Worm (Caenorhabditis elegans) whole organism, midembryonic: Measurements from ENCODE around the gene K11H3.5.

Experiments
- T22C8.4 ChIP-seq: fragments of 200-800 bp; sonication (Bioruptor generic); IDR thresholded peaks from 2 replicates; pipeline ENCODE4 v1.3.6; 2022; ENCODE audit warnings: missing genetic modification characterization, missing compliant biosample characterization
- cog-1 ChIP-seq: sonication (generic microtip); optimal IDR thresholded peaks from 2 replicates; lab custom pipeline; 2016; ENCODE audit warnings: missing genetic modification characterization, missing compliant biosample characterization
- flt-1 ChIP-seq: fragments of 200-800 bp; sonication (Bioruptor generic); IDR thresholded peaks from 2 replicates; pipeline ENCODE4 v1.3.6; 2022; ENCODE audit warnings: missing genetic modification characterization, missing compliant biosample characterization
- klf-2 ChIP-seq: fragments of 200-800 bp; sonication (Bioruptor generic); conservative IDR thresholded peaks from 2 replicates; pipeline ENCODE4 v1.3.6; 2022; ENCODE audit warnings: missing genetic modification reagents, missing genetic modification characterization, missing compliant biosample characterization
- med-1 ChIP-seq: sonication (generic microtip); optimal IDR thresholded peaks from 2 replicates; lab custom pipeline; 2017; ENCODE audit warnings: missing genetic modification characterization, mild to moderate bottlenecking, missing compliant biosample characterization, antibody characterized with exemption, missing genetic modification reagents; ENCODE audit not compliant: insufficient read depth
- ref-1 ChIP-seq: fragments of 200-800 bp; sonication (Bioruptor generic); conservative IDR thresholded peaks from 2 replicates; pipeline ENCODE4 v1.3.6; 2022; ENCODE audit warnings: missing genetic modification reagents, missing genetic modification characterization, missing compliant biosample characterization
- tab-1 ChIP-seq: fragments of 200-800 bp; sonication (Bioruptor generic); IDR thresholded peaks from 2 replicates; pipeline ENCODE4 v1.3.6; 2022; ENCODE audit warnings: missing genetic modification characterization, missing compliant biosample characterization
- ztf-23 ChIP-seq: fragments of 200-800 bp; sonication (Bioruptor generic); IDR thresholded peaks from 2 replicates; pipeline ENCODE4 v1.3.6; 2022; ENCODE audit warnings: missing genetic modification reagents, missing genetic modification characterization, missing compliant biosample characterization
- ztf-29 ChIP-seq: fragments of 200-800 bp; sonication (Bioruptor generic); IDR thresholded peaks from 2 replicates; pipeline ENCODE4 v1.3.6; 2022; ENCODE audit warnings: missing genetic modification reagents, missing genetic modification characterization, missing compliant biosample characterization

Gene K11H3.5

DNA sequence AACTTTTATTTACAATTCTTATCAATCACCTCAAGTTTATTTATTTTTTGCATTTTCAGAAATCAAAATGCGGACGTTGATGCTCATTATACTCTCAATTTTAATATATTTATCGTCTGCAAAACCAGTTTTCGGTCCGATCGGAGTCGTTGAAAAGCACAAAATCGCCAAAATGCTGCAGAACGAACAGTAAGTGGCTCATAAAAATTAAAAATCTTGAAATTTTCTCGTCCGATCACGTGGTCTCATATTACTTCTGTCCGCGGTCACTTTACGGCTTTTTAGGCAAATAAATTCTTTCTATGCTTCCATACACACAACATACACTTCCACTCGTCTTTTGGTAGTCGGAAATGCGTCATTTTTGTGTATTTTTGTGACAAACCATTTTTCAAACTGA is at the start of gene K11H3.5:
Gene K11H3.5 (plus strand): TSS at position 54 of the 400 bp plus-strand sequence.
- TF ChIP-seq med-1 (GFP tag; lab: Kevin White, UChicago) (no peak), ref-1 (no peak), tab-1 (GFP tag; lab: Robert Waterston, UW) (no peak), ztf-29 (GFP tag; lab: Robert Waterston, UW) (no peak), cog-1 (no peak), T22C8.4 (GFP tag; lab: Robert Waterston, UW) (no peak), ztf-23 (GFP tag; lab: Robert Waterston, UW) (no peak), klf-2 (no peak), flt-1 (GFP tag; lab: Robert Waterston, UW) (no peak)

DNA sequence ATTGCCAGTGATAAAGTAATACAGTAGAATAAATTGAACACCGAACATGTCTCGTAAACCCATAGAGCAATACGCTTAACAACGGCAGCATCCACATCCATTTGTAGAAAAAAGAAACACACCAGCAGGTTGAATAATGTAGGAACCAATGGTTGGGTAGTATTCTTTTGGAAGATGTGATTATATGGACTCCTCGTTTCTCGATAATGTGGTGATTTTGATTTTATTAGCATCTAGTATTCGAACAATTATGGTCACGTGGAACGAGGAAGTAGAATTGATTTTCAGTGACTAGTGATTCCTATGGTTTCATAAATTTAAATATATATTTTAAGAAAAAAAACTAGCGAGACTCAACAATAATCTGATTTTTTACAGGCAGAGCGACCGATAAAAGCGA is 47.1 kb upstream of the K11H3.5 start, which contains the start of gene srxa-10:
Gene srxa-10 (minus strand): TSS at position 101 of the 400 bp plus-strand sequence.
- TF ChIP-seq med-1 (GFP tag; lab: Kevin White, UChicago) (no peak), ztf-23 (GFP tag; lab: Robert Waterston, UW) (no peak), cog-1 (no peak)

DNA sequence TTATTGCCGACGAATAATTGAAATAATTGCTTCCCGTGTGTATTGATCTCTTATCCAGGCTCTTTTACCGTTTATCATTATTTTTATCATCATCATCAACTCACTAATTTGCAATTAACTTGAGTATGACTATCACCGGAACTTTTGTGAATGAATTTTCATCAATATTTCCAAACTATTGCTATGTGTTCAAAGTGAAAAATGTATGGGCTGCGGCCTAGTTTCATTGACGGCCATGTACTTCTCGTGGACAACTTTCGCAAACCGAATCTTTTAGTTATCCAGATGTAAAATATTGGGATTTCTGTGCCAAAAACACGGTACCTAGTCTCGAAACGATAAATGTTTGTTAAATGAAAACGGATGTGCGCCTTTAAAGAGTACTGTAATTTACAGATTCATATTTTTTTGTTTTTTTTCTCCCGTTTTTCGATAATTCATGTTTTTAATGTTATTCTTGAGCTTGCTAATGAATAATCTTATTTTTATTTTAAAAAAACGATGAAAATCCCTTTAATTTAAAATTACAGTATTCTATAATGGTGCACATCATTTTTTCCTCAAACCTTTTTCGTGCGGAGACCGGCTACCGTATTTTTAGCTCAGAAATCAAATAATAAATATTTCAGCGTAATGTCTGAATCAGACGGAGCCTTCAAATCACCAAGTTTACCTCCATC is 45.0 kb upstream of the K11H3.5 start, which contains the start of gene ZK632.2:
Gene ZK632.2 (plus strand): TSS at position 630 of the 680 bp plus-strand sequence.
- TF ChIP-seq T22C8.4 (GFP tag; lab: Robert Waterston, UW) (no peak), ztf-23 (GFP tag; lab: Robert Waterston, UW) (no peak), flt-1 (GFP tag; lab: Robert Waterston, UW) (no peak), ref-1 (no peak), ztf-29 (GFP tag; lab: Robert Waterston, UW) (no peak), cog-1 (no peak), klf-2 (no peak), med-1 (GFP tag; lab: Kevin White, UChicago) (no peak), tab-1 (GFP tag; lab: Robert Waterston, UW) (no peak)

DNA sequence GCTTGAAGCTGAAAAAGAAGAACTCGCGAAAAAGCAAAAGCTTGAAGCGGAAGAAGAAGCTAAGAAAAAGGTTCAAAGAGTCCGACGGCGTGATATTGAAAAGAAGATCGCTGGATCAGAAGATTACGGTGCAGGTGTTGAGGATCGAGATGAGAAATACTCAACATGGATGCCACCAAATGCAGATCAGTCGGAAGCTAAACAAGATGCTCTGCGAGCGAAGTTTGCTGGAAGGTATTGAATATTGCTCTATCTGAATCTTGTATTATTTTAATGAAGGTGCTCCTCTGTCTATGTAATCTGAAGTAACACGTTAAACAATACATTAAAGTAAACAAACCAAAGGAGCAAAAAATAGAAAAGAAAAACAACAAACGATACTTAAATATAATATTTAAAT is 41.5 kb upstream of the K11H3.5 start:
- TF ChIP-seq klf-2: no peak
- TF ChIP-seq med-1 (GFP tag; lab: Kevin White, UChicago): no peak
- TF ChIP-seq ztf-23 (GFP tag; lab: Robert Waterston, UW): no peak
- TF ChIP-seq tab-1 (GFP tag; lab: Robert Waterston, UW): no peak
- no peak for TF ChIP-seq flt-1 (GFP tag; lab: Robert Waterston, UW)
- TF ChIP-seq cog-1: no peak
- TF ChIP-seq ztf-29 (GFP tag; lab: Robert Waterston, UW): no peak
- TF ChIP-seq ref-1: no peak
- no peak for TF ChIP-seq T22C8.4 (GFP tag; lab: Robert Waterston, UW)

DNA sequence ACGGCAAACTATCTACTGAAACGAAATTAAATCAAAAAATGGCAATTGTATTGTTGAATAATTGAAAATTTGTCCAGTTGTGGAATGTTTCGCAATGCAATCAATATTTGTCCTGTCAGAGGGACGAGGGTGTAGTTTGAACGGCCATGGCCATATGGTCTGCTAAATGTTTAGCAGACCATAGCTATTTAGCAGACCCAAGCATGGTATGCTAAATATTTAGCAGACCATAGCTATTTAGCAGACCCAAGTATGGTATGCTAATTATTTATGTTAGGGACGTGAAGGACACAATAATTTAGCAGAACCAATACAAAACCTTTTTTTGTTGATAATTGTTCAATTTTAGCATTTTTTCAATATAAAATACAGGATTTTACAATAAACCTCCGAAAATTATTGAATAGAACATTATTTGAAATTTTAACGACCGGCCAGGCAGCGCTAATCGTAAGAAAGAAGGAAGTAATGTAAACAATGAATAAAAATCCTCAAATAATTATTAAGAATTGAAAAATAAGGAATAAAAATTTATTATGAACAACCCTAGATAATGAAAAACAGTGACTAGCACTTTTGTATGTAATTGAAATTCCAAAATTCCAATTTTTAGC is 38.5 kb upstream of the K11H3.5 start, which contains the start of gene riok-3:
Gene riok-3 (minus strand): TSS at position 15 of the 614 bp plus-strand sequence.
- TF ChIP-seq cog-1: no peak
- TF ChIP-seq ref-1: no peak
- no peak for TF ChIP-seq flt-1 (GFP tag; lab: Robert Waterston, UW)
- TF ChIP-seq tab-1 (GFP tag; lab: Robert Waterston, UW): no peak
- TF ChIP-seq T22C8.4 (GFP tag; lab: Robert Waterston, UW): no peak

DNA sequence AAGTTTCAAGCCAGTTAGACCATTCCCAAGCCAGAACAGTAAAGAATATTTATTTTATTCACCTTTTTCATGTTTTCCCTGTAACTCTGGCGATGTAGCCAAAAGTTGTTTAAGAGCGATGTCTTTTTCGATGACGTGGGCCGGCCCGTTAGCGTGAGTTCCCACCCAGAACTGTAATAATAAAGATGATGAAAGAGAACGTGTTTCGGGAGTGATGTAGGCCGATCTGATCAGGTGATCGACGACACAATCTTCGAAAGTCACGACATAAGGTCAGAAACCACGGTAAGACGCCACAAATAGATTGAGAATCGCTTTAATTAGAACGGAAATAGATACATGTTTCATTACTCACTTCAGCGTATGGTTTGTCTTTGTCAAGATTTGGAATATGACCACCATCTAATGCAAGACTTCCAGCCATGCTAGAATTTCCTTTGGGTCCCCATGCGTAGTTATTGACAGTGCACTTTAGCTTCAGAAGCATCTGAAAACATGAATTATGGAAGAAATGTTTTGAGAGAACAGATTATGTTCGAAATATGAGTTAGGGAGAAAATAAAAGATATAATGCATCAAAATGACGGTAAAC is 36.5 kb upstream of the K11H3.5 start, which contains the start of gene ZK632.4:
Gene ZK632.4 (minus strand): TSS at position 487 of the 592 bp plus-strand sequence.
- no peak for TF ChIP-seq cog-1
- TF ChIP-seq med-1 (GFP tag; lab: Kevin White, UChicago): no peak
- no peak for TF ChIP-seq ztf-29 (GFP tag; lab: Robert Waterston, UW)

DNA sequence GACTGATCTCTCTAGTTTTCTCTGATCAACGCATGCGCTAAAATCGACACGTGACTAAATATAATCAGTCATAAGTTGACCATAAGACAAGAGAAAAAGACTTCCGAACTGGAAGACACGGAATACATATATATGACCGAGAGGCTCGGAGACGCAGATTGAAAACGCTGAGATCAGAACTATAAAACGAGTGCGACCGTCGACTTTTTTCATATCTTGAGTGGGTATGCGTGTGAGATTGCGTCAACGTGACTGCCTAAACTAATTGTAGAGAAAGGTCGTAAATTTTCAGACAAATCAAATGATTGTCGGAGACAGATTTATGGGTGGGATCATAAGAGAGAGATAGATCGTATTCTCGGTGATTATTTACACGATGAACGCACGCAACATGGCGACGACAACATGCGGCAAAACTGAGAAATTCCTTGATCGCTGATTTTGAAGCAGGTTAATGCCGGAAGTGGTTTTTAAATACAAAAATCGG is 36.0 kb upstream of the K11H3.5 start:
- TF ChIP-seq flt-1 (GFP tag; lab: Robert Waterston, UW): no peak

DNA sequence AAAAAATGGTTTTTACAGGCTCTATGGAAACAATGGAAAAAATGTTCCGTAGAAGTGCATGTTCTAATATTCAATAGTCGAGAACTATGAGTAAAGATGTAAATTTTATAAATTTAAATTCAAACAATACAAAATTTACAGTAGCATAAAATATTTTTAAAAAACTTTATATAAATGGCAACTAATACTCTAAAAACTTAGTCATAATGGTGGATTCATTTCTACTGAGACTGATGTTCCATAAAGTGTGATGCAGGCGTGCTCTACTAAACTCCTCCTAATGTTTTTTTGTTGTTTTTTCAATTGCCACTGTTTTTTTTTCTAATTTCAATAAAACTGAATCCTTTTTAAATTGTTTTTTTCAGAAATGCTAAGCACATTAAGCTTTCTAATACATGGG is 35.4 kb upstream of the K11H3.5 start, which contains the start of gene gtap-2:
Gene gtap-2 (plus strand): TSS at position 366 of the 400 bp plus-strand sequence.
- TF ChIP-seq ref-1 (no peak), ztf-23 (GFP tag; lab: Robert Waterston, UW) (no peak), ztf-29 (GFP tag; lab: Robert Waterston, UW) (no peak), tab-1 (GFP tag; lab: Robert Waterston, UW) (no peak), med-1 (GFP tag; lab: Kevin White, UChicago) (no peak), flt-1 (GFP tag; lab: Robert Waterston, UW) (no peak), T22C8.4 (GFP tag; lab: Robert Waterston, UW) (no peak), cog-1 (no peak), klf-2 (no peak)

DNA sequence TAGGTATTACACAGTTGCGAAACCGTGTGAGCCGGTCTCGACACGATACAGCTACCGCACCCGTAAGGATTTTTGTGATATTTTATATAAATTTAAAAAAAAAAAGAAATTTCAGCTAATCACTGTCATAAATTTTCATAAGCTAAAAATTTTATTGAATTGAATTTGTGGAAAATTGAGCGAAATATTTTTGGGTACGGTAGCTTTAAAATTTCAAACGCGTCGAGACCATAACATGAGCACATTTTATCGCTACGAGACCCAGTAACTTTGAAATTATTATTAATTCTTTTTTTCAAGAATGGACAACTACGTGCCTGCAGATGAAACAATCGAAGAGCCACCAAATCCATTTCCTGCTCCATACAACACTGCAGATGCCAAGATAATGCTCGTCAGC is 30.4 kb upstream of the K11H3.5 start, which contains the start of gene ZK632.14:
Gene ZK632.14 (plus strand): TSS at position 301 of the 400 bp plus-strand sequence.
- no peak for TF ChIP-seq ref-1
- no peak for TF ChIP-seq ztf-23 (GFP tag; lab: Robert Waterston, UW)
- TF ChIP-seq cog-1: no peak
- TF ChIP-seq T22C8.4 (GFP tag; lab: Robert Waterston, UW): no peak
- no peak for TF ChIP-seq ztf-29 (GFP tag; lab: Robert Waterston, UW)
- TF ChIP-seq tab-1 (GFP tag; lab: Robert Waterston, UW): no peak
- no peak for TF ChIP-seq flt-1 (GFP tag; lab: Robert Waterston, UW)
- TF ChIP-seq med-1 (GFP tag; lab: Kevin White, UChicago): no peak
- no peak for TF ChIP-seq klf-2
